Fruit fly (Drosophila melanogaster) whole organism, prepupa: ENCODE measurements around the gene Fit2.

ENCODE experiments used
- CG15336 ChIP-seq: fragments of 200-800 bp; sonication (Bioruptor generic); IDR thresholded peaks from 2 replicates; pipeline ENCODE4 v1.3.6; 2022; ENCODE audit warnings: missing biosample characterization, missing genetic modification characterization
- CG8632 ChIP-seq: fragments of 200-800 bp; sonication (Bioruptor generic); optimal IDR thresholded peaks from 3 replicates; lab custom pipeline; 2016; ENCODE audit warnings: missing biosample characterization, missing genetic modification characterization
- Eip78C ChIP-seq: fragments of 200-800 bp; sonication (Bioruptor generic); peaks from one replicate; lab custom pipeline; 2016; ENCODE audit warnings: missing biosample characterization, missing genetic modification characterization
- spab ChIP-seq: fragments of 200-800 bp; sonication (Bioruptor generic); optimal IDR thresholded peaks from 2 replicates; lab custom pipeline; 2017; ENCODE audit warnings: missing biosample characterization, mild to moderate bottlenecking, missing genetic modification characterization, missing genetic modification reagents

- no peak for TF ChIP-seq CG8632 (GFP tag; lab: Kevin White, UChicago)
- TF ChIP-seq Eip78C (GFP tag; lab: Kevin White, UChicago), result no peak
- TF ChIP-seq spab, result no peak
- no peak for TF ChIP-seq CG15336
These were observed 35.6 kb upstream of the Fit2 start for dm6 chr3L:16988526-16988925.
